Worm (Caenorhabditis elegans) whole organism, late embryonic: ENCODE results near the gene drr-1.

Experiments
- C08G9.2 ChIP-seq: sonication (generic microtip); optimal IDR thresholded peaks from 2 replicates; lab custom pipeline; 2016; ENCODE audit warnings: mild to moderate bottlenecking, missing genetic modification characterization, moderate library complexity, missing compliant biosample characterization
- C38D4.7 ChIP-seq: fragments of 200-800 bp; sonication (Bioruptor generic); optimal IDR thresholded peaks from 2 replicates; lab custom pipeline; 2018; ENCODE audit warnings: mild to moderate bottlenecking, missing genetic modification characterization, moderate library complexity, missing compliant biosample characterization
- ceh-9 ChIP-seq: sonication (generic microtip); optimal IDR thresholded peaks from 2 replicates; lab custom pipeline; 2016; ENCODE audit warnings: mild to moderate bottlenecking, missing genetic modification characterization, inconsistent platforms, missing compliant biosample characterization
- fkh-10 ChIP-seq: fragments of 150-350 bp; optimal IDR thresholded peaks from 2 replicates; lab custom pipeline; 2014; ENCODE audit warnings: missing biosample characterization, missing genetic modification reagents, missing genetic modification characterization
- hlh-8 ChIP-seq: sonication (generic microtip); optimal IDR thresholded peaks from 2 replicates; lab custom pipeline; 2016; ENCODE audit warnings: missing genotype, missing genetic modification characterization, missing compliant biosample characterization
- nfya-1 ChIP-seq: sonication (generic microtip); optimal IDR thresholded peaks from 2 replicates; lab custom pipeline; 2017; ENCODE audit warnings: missing genetic modification characterization, mild to moderate bottlenecking, missing compliant biosample characterization, antibody characterized with exemption, moderate library complexity
- pag-3 ChIP-seq: sonication (generic microtip); optimal IDR thresholded peaks from 2 replicates; lab custom pipeline; 2016; ENCODE audit warnings: missing compliant biosample characterization, missing genetic modification characterization, borderline replicate concordance

ce11 chrII:13515813-13516212 lies 20.1 kb upstream of the drr-1 start:
- TF ChIP-seq pag-3 (tag; lab: Kevin White, UChicago) (no peak), hlh-8 (tag; lab: Kevin White, UChicago) (no peak), ceh-9 (tag; lab: Kevin White, UChicago) (no peak), fkh-10 (GFP tag; lab: Kevin White, UChicago) (no peak), C38D4.7 (GFP tag; lab: Kevin White, UChicago) (no peak), nfya-1 (tag; lab: Kevin White, UChicago) (no peak), C08G9.2 (tag; lab: Kevin White, UChicago) (no peak)
